Fruit fly (Drosophila melanogaster) whole organism, embryonic: ENCODE results near the gene Cby.

Experiments
- Awh ChIP-seq: fragments of 200-800 bp; sonication (Bioruptor generic); IDR thresholded peaks from 2 replicates; pipeline ENCODE4, ENCODE4 v1.3.6; 2022; ENCODE audit warnings: missing biosample characterization, missing genetic modification characterization
- BEAF-32 ChIP-seq: fragments of 200-800 bp; sonication (Bioruptor generic); optimal IDR thresholded peaks from 3 replicates; lab custom pipeline; 2017; ENCODE audit warnings: missing biosample characterization, missing genetic modification characterization, mild to moderate bottlenecking, moderate library complexity, missing genetic modification reagents
- CG13296 ChIP-seq: fragments of 200-800 bp; sonication (Bioruptor generic); optimal IDR thresholded peaks from 3 replicates; lab custom pipeline; 2018; ENCODE audit warnings: missing biosample characterization, mild to moderate bottlenecking, missing genetic modification characterization
- CG17385 ChIP-seq: fragments of 200-800 bp; sonication (Bioruptor generic); optimal IDR thresholded peaks from 3 replicates; lab custom pipeline; 2018; ENCODE audit warnings: missing biosample characterization, mild to moderate bottlenecking, missing genetic modification characterization
- CG1792 ChIP-seq: fragments of 200-800 bp; sonication (Bioruptor generic); optimal IDR thresholded peaks from 2 replicates; lab custom pipeline; 2016; ENCODE audit warnings: missing biosample characterization, missing genetic modification characterization
- CG18599 ChIP-seq: fragments of 200-800 bp; sonication (Bioruptor generic); optimal IDR thresholded peaks from 3 replicates; lab custom pipeline; 2017; ENCODE audit warnings: missing biosample characterization, missing genetic modification characterization, mild to moderate bottlenecking, moderate library complexity, missing genetic modification reagents
- CG2199 ChIP-seq: fragments of 200-800 bp; sonication (Bioruptor generic); IDR thresholded peaks from 3 replicates; pipeline ENCODE4 v1.3.6; 2022; ENCODE audit warnings: missing biosample characterization, missing genetic modification characterization
- CG43689 ChIP-seq: fragments of 200-800 bp; sonication (Bioruptor generic); IDR thresholded peaks from 2 replicates; pipeline ENCODE4 v1.3.6; 2022; ENCODE audit warnings: missing biosample characterization, missing genetic modification characterization
- CG6689 ChIP-seq: fragments of 200-800 bp; sonication (Bioruptor generic); IDR thresholded peaks from 2 replicates; pipeline ENCODE4 v1.3.6; 2022; ENCODE audit warnings: missing biosample characterization, missing genetic modification characterization
- CG7786 ChIP-seq: fragments of 200-800 bp; sonication (Bioruptor generic); optimal IDR thresholded peaks from 2 replicates; lab custom pipeline; 2016; ENCODE audit warnings: missing biosample characterization, missing genetic modification characterization
- CHES-1-like ChIP-seq: fragments of 200-800 bp; sonication (Bioruptor generic); optimal IDR thresholded peaks from 2 replicates; lab custom pipeline; 2016; ENCODE audit warnings: missing biosample characterization, missing genetic modification characterization
- CrebB ChIP-seq: fragments of 200-800 bp; sonication (Bioruptor generic); optimal IDR thresholded peaks from 3 replicates; lab custom pipeline; 2018; ENCODE audit warnings: missing biosample characterization, mild to moderate bottlenecking, missing genetic modification characterization
- Deaf1 ChIP-seq: fragments of 200-800 bp; optimal IDR thresholded peaks from 3 replicates; lab custom pipeline; 2019; ENCODE audit warnings: missing biosample characterization, mild to moderate bottlenecking, missing genetic modification characterization, moderate library complexity
- Hey ChIP-seq: fragments of 200-800 bp; sonication (Bioruptor generic); optimal IDR thresholded peaks from 3 replicates; lab custom pipeline; 2018; ENCODE audit warnings: missing biosample characterization, mild to moderate bottlenecking, missing genetic modification characterization
- HmgZ ChIP-seq: fragments of 200-800 bp; sonication (Bioruptor generic); optimal IDR thresholded peaks from 2 replicates; lab custom pipeline; 2018; ENCODE audit warnings: missing biosample characterization, mild to moderate bottlenecking, missing genetic modification characterization
- MBD-R2 ChIP-seq: fragments of 200-800 bp; sonication (Bioruptor generic); IDR thresholded peaks from 2 replicates; pipeline ENCODE4 v1.3.6; 2022; ENCODE audit warnings: missing biosample characterization, missing genetic modification characterization
- Mad ChIP-seq: fragments of 200-800 bp; sonication (Bioruptor generic); optimal IDR thresholded peaks from 2 replicates; lab custom pipeline; 2016; ENCODE audit warnings: missing biosample characterization, missing genetic modification characterization
- Med ChIP-seq: fragments of 200-800 bp; sonication (Bioruptor generic); peaks from one replicate; lab custom pipeline; 2016; ENCODE audit warnings: missing biosample characterization, missing genetic modification characterization, mild to moderate bottlenecking, inconsistent platforms, moderate library complexity
- Oaz ChIP-seq: fragments of 200-800 bp; sonication (Bioruptor generic); IDR thresholded peaks from 2 replicates; pipeline ENCODE4 v1.3.6; 2022; ENCODE audit warnings: missing biosample characterization, missing genetic modification characterization
- Pdp1 ChIP-seq, 2 experiments: fragments of 200-800 bp; sonication (Bioruptor generic); optimal IDR thresholded peaks; 3 replicates each; lab custom pipeline; 2016; ENCODE audit warnings: missing biosample characterization in 2 of 2, missing genetic modification characterization in 2 of 2, mild to moderate bottlenecking in 1 of 2, moderate library complexity in 1 of 2
- Ptx1 ChIP-seq: fragments of 200-800 bp; sonication (Bioruptor generic); IDR thresholded peaks from 2 replicates; pipeline ENCODE4 v1.3.6; 2022; ENCODE audit warnings: missing biosample characterization, missing genetic modification characterization
- cato ChIP-seq: fragments of 200-800 bp; sonication (Bioruptor generic); optimal IDR thresholded peaks from 2 replicates; lab custom pipeline; 2016; ENCODE audit warnings: missing biosample characterization, missing genetic modification characterization, borderline replicate concordance
- chm ChIP-seq: fragments of 200-800 bp; sonication (Bioruptor generic); IDR thresholded peaks from 2 replicates; pipeline ENCODE4 v1.3.6; 2022; ENCODE audit warnings: missing biosample characterization, missing genetic modification characterization
- corto ChIP-seq: fragments of 200-800 bp; sonication (Bioruptor generic); optimal IDR thresholded peaks from 2 replicates; lab custom pipeline; 2016; ENCODE audit warnings: missing biosample characterization, mild to moderate bottlenecking, missing genetic modification characterization, moderate library complexity
- dimm ChIP-seq: fragments of 200-800 bp; sonication (Bioruptor generic); IDR thresholded peaks from 2 replicates; pipeline ENCODE4 v1.3.6; 2022; ENCODE audit warnings: missing biosample characterization, missing genetic modification characterization
- en ChIP-seq: fragments of 200-800 bp; sonication (Bioruptor generic); optimal IDR thresholded peaks from 2 replicates; lab custom pipeline; 2016; ENCODE audit warnings: missing biosample characterization, missing genetic modification characterization
- ewg ChIP-seq: fragments of 200-800 bp; sonication (Bioruptor generic); optimal IDR thresholded peaks from 3 replicates; lab custom pipeline; 2017; ENCODE audit warnings: mild to moderate bottlenecking, missing biosample characterization, missing genetic modification reagents, missing genetic modification characterization
- ftz-f1 ChIP-seq: fragments of 200-800 bp; sonication (Bioruptor generic); optimal IDR thresholded peaks from 2 replicates; lab custom pipeline; 2016; ENCODE audit warnings: missing biosample characterization, missing genetic modification characterization
- lab ChIP-seq: fragments of 200-800 bp; sonication (Bioruptor generic); optimal IDR thresholded peaks from 3 replicates; lab custom pipeline; 2017; ENCODE audit warnings: missing biosample characterization, missing genetic modification characterization, mild to moderate bottlenecking, moderate library complexity, missing genetic modification reagents
- mam ChIP-seq: fragments of 200-800 bp; sonication (Bioruptor generic); optimal IDR thresholded peaks from 3 replicates; lab custom pipeline; 2016; ENCODE audit warnings: missing biosample characterization, missing genetic modification characterization
- onecut ChIP-seq: fragments of 200-800 bp; sonication (Bioruptor generic); IDR thresholded peaks from 2 replicates; pipeline ENCODE4 v1.3.6; 2022; ENCODE audit warnings: missing biosample characterization, missing genetic modification characterization
- org-1 ChIP-seq: fragments of 200-800 bp; sonication (Bioruptor generic); optimal IDR thresholded peaks from 2 replicates; lab custom pipeline; 2017; ENCODE audit warnings: missing biosample characterization, missing genetic modification characterization
- otp ChIP-seq: fragments of 200-800 bp; sonication (Bioruptor generic); IDR thresholded peaks from 3 replicates; pipeline ENCODE4, ENCODE4 v1.3.6; 2022; ENCODE audit warnings: missing biosample characterization, missing genetic modification characterization
- pfk ChIP-seq: fragments of 200-800 bp; sonication (Bioruptor generic); optimal IDR thresholded peaks from 2 replicates; lab custom pipeline; 2018; ENCODE audit warnings: missing biosample characterization, mild to moderate bottlenecking, missing genetic modification characterization, moderate library complexity
- pita ChIP-seq: fragments of 200-800 bp; sonication (Bioruptor generic); optimal IDR thresholded peaks from 2 replicates; lab custom pipeline; 2017; ENCODE audit warnings: missing biosample characterization, mild to moderate bottlenecking, missing genetic modification characterization
- slp2 ChIP-seq: fragments of 200-800 bp; sonication (Bioruptor generic); optimal IDR thresholded peaks from 2 replicates; lab custom pipeline; 2016; ENCODE audit warnings: missing biosample characterization, missing genetic modification characterization
- sqz ChIP-seq: fragments of 200-800 bp; sonication (Bioruptor generic); optimal IDR thresholded peaks from 3 replicates; lab custom pipeline; 2018; ENCODE audit warnings: missing biosample characterization, mild to moderate bottlenecking, missing genetic modification characterization
- stwl ChIP-seq: fragments of 200-800 bp; sonication (Bioruptor generic); optimal IDR thresholded peaks from 3 replicates; lab custom pipeline; 2018; ENCODE audit warnings: missing biosample characterization, mild to moderate bottlenecking, missing genetic modification characterization, moderate library complexity
- tio ChIP-seq: fragments of 200-800 bp; sonication (Bioruptor generic); optimal IDR thresholded peaks from 2 replicates; lab custom pipeline; 2017; ENCODE audit warnings: missing biosample characterization, missing genetic modification characterization, inconsistent platforms
- tx ChIP-seq: fragments of 200-800 bp; sonication (Bioruptor generic); optimal IDR thresholded peaks from 2 replicates; lab custom pipeline; 2016; ENCODE audit warnings: missing biosample characterization, missing genetic modification characterization

Cby gene

dm6 chr3R:21853618-21854573, 13.9 kb upstream of the Cby start (continued):
- peak; percentile 96 for TF ChIP-seq ftz-f1 (GFP tag; lab: Kevin White, UChicago)
- TF ChIP-seq CG13296 (GFP tag; lab: Kevin White, UChicago), result peak; percentile 15
- peak; percentile 26; the same call in 1 of the 2 replicates for TF ChIP-seq onecut (GFP tag; lab: Robert Waterston, UW)
- peak; percentile 79; the same call in 2 of the 3 replicates for TF ChIP-seq CG2199
- 0 out of 2 replicates have a peak, but pooled peaks have one; percentile 17 for TF ChIP-seq Ptx1 (GFP tag; lab: Robert Waterston, UW)
- TF ChIP-seq slp2 (GFP tag; lab: Kevin White, UChicago), result no peak
- TF ChIP-seq Oaz (GFP tag; lab: Robert Waterston, UW), result no peak
- no peak for TF ChIP-seq en (GFP tag; lab: Kevin White, UChicago)
- TF ChIP-seq BEAF-32, result no peak
- peak; percentile 68 for TF ChIP-seq Med (GFP tag; lab: Kevin White, UChicago)
- TF ChIP-seq cato (GFP tag; lab: Kevin White, UChicago), result no peak
- TF ChIP-seq HmgZ, result peak; percentile 30
- peak in 1 of 2 experiments; percentile 89 for TF ChIP-seq Pdp1 (GFP tag; optimal IDR thresholded peaks at IDR 0.05; lab: Kevin White, UChicago)
- no peak for TF ChIP-seq tx
- peak; percentile 55 for TF ChIP-seq lab
- TF ChIP-seq Mad (GFP tag; lab: Kevin White, UChicago), result no peak
- TF ChIP-seq chm (GFP tag; lab: Robert Waterston, UW), result peak; percentile 45
- TF ChIP-seq CrebB, result peak; percentile 24
- TF ChIP-seq sqz, result peak; percentile 86
- TF ChIP-seq mam (GFP tag; lab: Kevin White, UChicago), result no peak
- no peak for TF ChIP-seq CG6689 (GFP tag; lab: Robert Waterston, UW)
- no peak for TF ChIP-seq CG43689 (GFP tag; lab: Robert Waterston, UW)
- no peak for TF ChIP-seq CG1792 (GFP tag; lab: Kevin White, UChicago)
- TF ChIP-seq org-1 (GFP tag; lab: Kevin White, UChicago), result no peak
- no peak for TF ChIP-seq pfk
- no peak for TF ChIP-seq MBD-R2 (GFP tag; lab: Robert Waterston, UW)
- TF ChIP-seq CG7786 (GFP tag; lab: Kevin White, UChicago), result no peak
- peak; percentile 78 for TF ChIP-seq corto (GFP tag; lab: Kevin White, UChicago)
- TF ChIP-seq tio (GFP tag; lab: Kevin White, UChicago), result no peak
- TF ChIP-seq CHES-1-like, result peak; percentile 47
- TF ChIP-seq stwl (tag; lab: Kevin White, UChicago), result no peak
- TF ChIP-seq pita, result no peak
- no peak for TF ChIP-seq CG18599
- peak; percentile 55 for TF ChIP-seq Deaf1 (tag; lab: Kevin White, UChicago)
- 0 out of 3 replicates have a peak, but pooled peaks have one; percentile 51 for TF ChIP-seq otp (GFP tag; lab: Robert Waterston, UW)
- peak; percentile 32 for TF ChIP-seq ewg (GFP tag; lab: Kevin White, UChicago)
- peak; percentile 21 for TF ChIP-seq CG17385 (GFP tag; lab: Kevin White, UChicago)
- peak; percentile 53 for TF ChIP-seq Hey
- 0 out of 2 replicates have a peak, but pooled peaks have one; percentile 30 for TF ChIP-seq Awh (GFP tag; lab: Robert Waterston, UW)
- no peak for TF ChIP-seq dimm (GFP tag; lab: Robert Waterston, UW)
- TF ChIP-seq, all 482 proteins: peak for 125
